Worm (Caenorhabditis elegans): ENCODE data around the gene F14D7.1.

DNA sequence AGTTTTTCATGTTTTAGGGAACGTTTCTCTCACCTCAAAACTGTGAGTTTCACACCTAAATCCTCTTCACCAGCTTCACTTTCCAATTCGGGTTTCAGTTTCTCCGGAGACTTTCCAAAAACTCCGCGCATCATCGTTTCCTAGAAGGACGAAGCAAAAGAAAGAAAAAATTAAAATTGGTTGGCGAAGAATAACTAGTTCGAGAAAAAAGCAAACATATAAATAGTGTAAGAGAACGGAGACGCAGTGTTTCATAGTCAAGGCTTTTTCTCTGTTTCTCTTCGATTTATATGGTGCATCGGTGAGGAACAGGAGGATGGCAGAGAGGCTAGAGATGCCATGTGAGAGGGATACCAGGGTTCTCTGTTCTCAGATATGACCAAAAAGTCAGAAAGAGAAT is 33.5 kb upstream of the F14D7.1 start, which contains the start of gene F47B8.3:
- TF ChIP-seq W03F9.2 (tag; optimal IDR thresholded peaks at IDR 0.05): no peak
- TF ChIP-seq him-1 (tag; optimal IDR thresholded peaks at IDR 0.05): no peak

Data from whole organism, L4/young adult.